Fruit fly (Drosophila melanogaster) Kc167 (cell line): ENCODE results near the gene CG45067.

Experiments
- Myc ChIP-seq: fragments of >200 bp; optimal IDR thresholded peaks from 2 replicates; lab custom pipeline; 2017; ENCODE audit warnings: missing external identifiers
- Sin3A ChIP-seq: fragments of >200 bp; optimal IDR thresholded peaks from 2 replicates; lab custom pipeline; 2018; ENCODE audit warnings: missing external identifiers
- h ChIP-seq: fragments of >200 bp; optimal IDR thresholded peaks from 3 replicates; lab custom pipeline; 2018; ENCODE audit warnings: missing external identifiers
- insv ChIP-seq: fragments of >200 bp; optimal IDR thresholded peaks from 3 replicates; lab custom pipeline; 2018; ENCODE audit warnings: missing external identifiers
- psq ChIP-seq: fragments of >200 bp; optimal IDR thresholded peaks from 2 replicates; lab custom pipeline; 2017; ENCODE audit warnings: missing external identifiers
- ttk ChIP-seq: sonication (Bioruptor generic); optimal IDR thresholded peaks from 2 replicates; lab custom pipeline; 2017; ENCODE audit warnings: missing external identifiers

DNA sequence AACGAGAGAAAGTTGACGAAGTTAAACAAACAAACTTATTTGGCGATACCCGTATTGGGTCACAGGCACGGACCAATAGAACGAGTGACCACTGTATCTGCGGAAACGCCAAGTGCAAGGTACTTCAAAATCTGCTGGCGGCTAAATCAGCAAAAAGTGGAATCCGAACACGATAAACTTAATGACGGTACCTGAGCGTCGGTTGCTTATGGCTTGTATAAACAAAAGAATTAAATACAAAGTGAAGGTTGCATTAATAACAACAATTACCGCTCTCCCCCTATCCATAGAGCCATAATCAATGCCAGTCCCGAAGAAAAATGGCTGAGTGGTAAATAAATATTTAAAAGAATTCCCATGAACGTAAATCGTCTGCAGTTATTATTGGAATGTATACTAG, 10.3 kb upstream of the CG45067 start:
- TF ChIP-seq h (lab: Kevin White, UChicago) (no peak), Myc (lab: Kevin White, UChicago) (no peak), ttk (lab: Kevin White, UChicago) (no peak), psq (lab: Kevin White, UChicago) (no peak), insv (no peak), Sin3A (no peak)
